Worm (Caenorhabditis elegans) whole organism, L3 larva: ENCODE results near the gene F17A2.13.

Experiments
- R02D3.7 ChIP-seq: fragments of 150-350 bp; optimal IDR thresholded peaks from 2 replicates; lab custom pipeline; 2014; ENCODE audit warnings: missing biosample characterization, missing genetic modification characterization
- ZK546.5 ChIP-seq: sonication (generic microtip); optimal IDR thresholded peaks from 2 replicates; lab custom pipeline; 2017; ENCODE audit warnings: missing biosample characterization, missing genetic modification characterization
- ceh-16 ChIP-seq: sonication (generic microtip); optimal IDR thresholded peaks from 2 replicates; lab custom pipeline; 2017; ENCODE audit warnings: missing biosample characterization, missing genetic modification characterization
- nhr-23 ChIP-seq: fragments of 150-350 bp; optimal IDR thresholded peaks from 2 replicates; lab custom pipeline; 2014; ENCODE audit warnings: missing biosample characterization, missing genetic modification reagents, missing genetic modification characterization
- sea-2 ChIP-seq: fragments of 150-350 bp; sonication (generic microtip); optimal IDR thresholded peaks from 4 replicates; lab custom pipeline; 2014; ENCODE audit warnings: missing biosample characterization, missing genetic modification reagents, missing genetic modification characterization

DNA sequence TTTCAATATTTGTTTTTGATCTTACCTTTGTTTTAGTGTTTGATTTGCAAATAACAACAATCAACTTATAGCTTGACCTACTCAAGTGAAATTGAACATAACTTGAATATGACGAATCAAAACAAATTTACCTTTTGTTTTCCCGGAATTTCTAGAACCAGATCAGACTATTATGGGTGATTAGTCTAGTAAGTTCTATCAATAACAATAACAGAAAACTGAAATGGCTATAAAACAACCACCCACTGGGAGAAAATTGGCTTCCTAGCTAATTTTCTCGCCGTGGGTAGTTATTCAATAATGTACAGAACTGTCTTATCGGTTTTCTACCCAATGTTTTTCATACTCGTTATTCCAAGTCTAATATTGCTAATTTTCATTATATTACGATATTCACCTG is 7.2 kb downstream of the F17A2.13 start, which contains the start of gene srd-45:
- TF ChIP-seq R02D3.7 (tag; lab: Kevin White, UChicago) (no peak), ZK546.5 (tag; lab: Kevin White, UChicago) (no peak), ceh-16 (no peak), nhr-23 (tag; lab: Kevin White, UChicago) (no peak), sea-2 (GFP tag; lab: Kevin White, UChicago) (no peak)
